Fruit fly (Drosophila melanogaster): ENCODE data around the gene RpS15Aa.

DNA sequence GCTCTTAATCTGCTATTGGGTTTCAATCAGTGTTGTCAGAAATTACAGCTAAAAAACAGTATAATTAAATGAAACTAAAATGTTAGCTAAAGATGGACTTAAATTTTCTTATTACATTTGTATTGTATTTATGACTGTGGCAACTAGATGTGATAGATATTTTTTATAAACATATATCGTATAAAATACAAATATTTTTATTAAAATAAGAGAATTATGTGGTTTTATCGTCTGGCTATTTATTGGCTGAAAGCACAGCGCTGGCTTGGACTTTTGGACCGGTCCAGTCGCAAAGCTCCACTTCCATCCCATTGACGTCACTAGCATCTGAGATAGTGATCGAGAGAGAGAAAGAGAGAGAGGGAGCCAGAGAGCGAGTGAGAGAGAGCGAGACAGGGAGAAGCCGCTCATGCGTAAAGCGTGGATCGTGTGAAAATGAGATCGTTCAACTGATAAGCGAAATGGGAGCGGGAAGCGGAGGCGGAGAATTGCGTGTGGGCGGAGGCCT lies 18.1 kb downstream of the RpS15Aa start:
- TF ChIP-seq psq (optimal IDR thresholded peaks at IDR 0.05) (no peak), EcR (GFP tag; optimal IDR thresholded peaks at IDR 0.05) (no peak), CG8478 (optimal IDR thresholded peaks at IDR 0.05) (no peak), usp (GFP tag; optimal IDR thresholded peaks at IDR 0.05) (no peak)
